Worm (Caenorhabditis elegans) whole organism, L3 larva: ENCODE measurements around the gene C33F10.1.

Experiments used
- R02D3.7 ChIP-seq: fragments of 150-350 bp; optimal IDR thresholded peaks from 2 replicates; lab custom pipeline; 2014; ENCODE audit warnings: missing biosample characterization, missing genetic modification characterization
- ZK546.5 ChIP-seq: sonication (generic microtip); optimal IDR thresholded peaks from 2 replicates; lab custom pipeline; 2017; ENCODE audit warnings: missing biosample characterization, missing genetic modification characterization
- aly-2 ChIP-seq: fragments of 150-350 bp; optimal IDR thresholded peaks from 2 replicates; lab custom pipeline; 2014; ENCODE audit warnings: missing biosample characterization, missing genetic modification characterization
- ama-1 ChIP-seq: fragments of 150-350 bp; optimal IDR thresholded peaks from 2 replicates; lab custom pipeline; 2018
- ceh-82 ChIP-seq: fragments of 150-350 bp; optimal IDR thresholded peaks from 2 replicates; lab custom pipeline; 2014; ENCODE audit warnings: missing biosample characterization, missing genetic modification characterization
- daf-12 ChIP-seq: fragments of 150-350 bp; optimal IDR thresholded peaks from 2 replicates; lab custom pipeline; 2014; ENCODE audit warnings: missing biosample characterization, missing genetic modification reagents, missing genetic modification characterization
- egl-5 ChIP-seq: fragments of 150-350 bp; optimal IDR thresholded peaks from 2 replicates; lab custom pipeline; 2017; ENCODE audit warnings: missing biosample characterization, missing genetic modification reagents, missing genetic modification characterization, inconsistent platforms
- elt-2 ChIP-seq: sonication (generic microtip); optimal IDR thresholded peaks from 2 replicates; lab custom pipeline; 2016; ENCODE audit warnings: missing genetic modification reagents, mild to moderate bottlenecking, missing genetic modification characterization, missing compliant biosample characterization
- elt-3 ChIP-seq, 3 experiments: fragments of 150-350 bp in 1 of 3; sonication (generic microtip) in 2 of 3; optimal IDR thresholded peaks; 2 replicates in 2 of 3; 4 replicates in 1 of 3; lab custom pipeline; 2014 to 2017; ENCODE audit warnings: missing biosample characterization in 3 of 3, missing genetic modification characterization in 3 of 3
- eor-1 ChIP-seq, 2 experiments: fragments of 150-350 bp; optimal IDR thresholded peaks; 2 replicates each; lab custom pipeline; 2014 to 2018; ENCODE audit warnings: missing biosample characterization in 2 of 2, missing genetic modification characterization in 2 of 2
- fkh-10 ChIP-seq: sonication (generic microtip); optimal IDR thresholded peaks from 2 replicates; lab custom pipeline; 2017; ENCODE audit warnings: missing biosample characterization, missing genetic modification reagents, missing genetic modification characterization
- fos-1 ChIP-seq: fragments of 150-350 bp; optimal IDR thresholded peaks from 2 replicates; lab custom pipeline; 2014; ENCODE audit warnings: missing biosample characterization, missing genetic modification characterization
- jun-1 ChIP-seq: fragments of 150-350 bp; optimal IDR thresholded peaks from 2 replicates; lab custom pipeline; 2014; ENCODE audit warnings: missing biosample characterization, missing genetic modification reagents, missing genetic modification characterization
- lin-39 ChIP-seq: fragments of 150-350 bp; optimal IDR thresholded peaks from 2 replicates; lab custom pipeline; 2018; ENCODE audit warnings: missing biosample characterization, missing genetic modification reagents, missing genetic modification characterization
- lsy-12 ChIP-seq: sonication (generic microtip); optimal IDR thresholded peaks from 2 replicates; lab custom pipeline; 2016; ENCODE audit warnings: mild to moderate bottlenecking, missing genetic modification characterization, missing compliant biosample characterization
- mml-1 ChIP-seq: fragments of 150-350 bp; sonication (generic microtip); optimal IDR thresholded peaks from 3 replicates; lab custom pipeline; 2014; ENCODE audit warnings: missing biosample characterization, missing genetic modification characterization
- nfya-1 ChIP-seq: sonication (generic microtip); optimal IDR thresholded peaks from 2 replicates; lab custom pipeline; 2017; ENCODE audit warnings: missing genetic modification characterization, mild to moderate bottlenecking, missing compliant biosample characterization, antibody characterized with exemption, moderate library complexity; ENCODE audit not compliant: insufficient read depth
- nhr-11 ChIP-seq: fragments of 150-350 bp; optimal IDR thresholded peaks from 2 replicates; lab custom pipeline; 2014; ENCODE audit warnings: missing biosample characterization, missing genetic modification characterization
- nhr-12 ChIP-seq: fragments of 150-350 bp; optimal IDR thresholded peaks from 2 replicates; lab custom pipeline; 2014; ENCODE audit warnings: missing biosample characterization, missing genetic modification characterization
- nhr-23 ChIP-seq: fragments of 150-350 bp; optimal IDR thresholded peaks from 2 replicates; lab custom pipeline; 2014; ENCODE audit warnings: missing biosample characterization, missing genetic modification reagents, missing genetic modification characterization
- nhr-237 ChIP-seq: fragments of 150-350 bp; optimal IDR thresholded peaks from 2 replicates; lab custom pipeline; 2014; ENCODE audit warnings: missing biosample characterization, missing genetic modification characterization
- nhr-25 ChIP-seq: sonication (generic microtip); optimal IDR thresholded peaks from 2 replicates; lab custom pipeline; 2017; ENCODE audit warnings: missing biosample characterization, missing genetic modification characterization
- nhr-28 ChIP-seq: fragments of 150-350 bp; optimal IDR thresholded peaks from 2 replicates; lab custom pipeline; 2014; ENCODE audit warnings: missing biosample characterization, missing genetic modification characterization
- nhr-43 ChIP-seq: sonication (generic microtip); optimal IDR thresholded peaks from 2 replicates; lab custom pipeline; 2016; ENCODE audit warnings: mild to moderate bottlenecking, missing genetic modification characterization, missing compliant biosample characterization; ENCODE audit not compliant: poor library complexity, severe bottlenecking
- nhr-67 ChIP-seq: fragments of 150-350 bp; optimal IDR thresholded peaks from 2 replicates; lab custom pipeline; 2014; ENCODE audit warnings: missing biosample characterization, missing genetic modification characterization
- nhr-76 ChIP-seq: fragments of 150-350 bp; sonication (generic microtip); optimal IDR thresholded peaks from 5 replicates; lab custom pipeline; 2014; ENCODE audit warnings: missing biosample characterization, missing genetic modification characterization
- nhr-77 ChIP-seq: fragments of 150-350 bp; optimal IDR thresholded peaks from 2 replicates; lab custom pipeline; 2014; ENCODE audit warnings: missing biosample characterization, missing genetic modification characterization
- pha-4 ChIP-seq: fragments of 150-350 bp; optimal IDR thresholded peaks from 2 replicates; lab custom pipeline; 2014; ENCODE audit warnings: missing biosample characterization, missing genetic modification reagents, missing genetic modification characterization
- pqm-1 ChIP-seq: fragments of 150-350 bp; optimal IDR thresholded peaks from 2 replicates; lab custom pipeline; 2017; ENCODE audit warnings: missing biosample characterization, missing genetic modification characterization, inconsistent platforms
- sea-2 ChIP-seq: fragments of 150-350 bp; sonication (generic microtip); optimal IDR thresholded peaks from 4 replicates; lab custom pipeline; 2014; ENCODE audit warnings: missing biosample characterization, missing genetic modification reagents, missing genetic modification characterization
- skn-1 ChIP-seq: fragments of 150-350 bp; optimal IDR thresholded peaks from 2 replicates; lab custom pipeline; 2014; ENCODE audit warnings: missing biosample characterization, missing genetic modification characterization
- snpc-4 ChIP-seq: fragments of 150-350 bp; optimal IDR thresholded peaks from 2 replicates; lab custom pipeline; 2014; ENCODE audit warnings: missing biosample characterization, missing genetic modification characterization
- tbx-2 ChIP-seq: sonication (generic microtip); optimal IDR thresholded peaks from 2 replicates; lab custom pipeline; 2016; ENCODE audit warnings: mild to moderate bottlenecking, missing genetic modification characterization, missing compliant biosample characterization
- unc-39 ChIP-seq: sonication (generic microtip); optimal IDR thresholded peaks from 4 replicates; lab custom pipeline; 2017; ENCODE audit warnings: missing biosample characterization, missing genetic modification characterization
- unc-62 ChIP-seq: fragments of 150-350 bp; sonication (generic microtip); optimal IDR thresholded peaks from 4 replicates; lab custom pipeline; 2014; ENCODE audit warnings: missing biosample characterization, missing genetic modification reagents, missing genetic modification characterization
- zag-1 ChIP-seq: fragments of 150-350 bp; optimal IDR thresholded peaks from 2 replicates; lab custom pipeline; 2014; ENCODE audit warnings: missing biosample characterization, missing genetic modification characterization

The C33F10.1 gene

ce11 chrII:4879629-4880028, 44.8 kb downstream of the C33F10.1 start, which contains the start of gene gst-6:
gst-6 (plus strand) TSS chrII:4879891.
- TF ChIP-seq skn-1 (tag; lab: Kevin White, UChicago) (peak; percentile 81), elt-2 (tag; lab: Kevin White, UChicago) (peak; percentile 76), ama-1 (lab: Kevin White, UChicago) (no peak), unc-39 (tag; lab: Kevin White, UChicago) (no peak), pha-4 (tag; lab: Kevin White, UChicago) (peak; percentile 53), nhr-77 (tag; lab: Kevin White, UChicago) (no peak), pqm-1 (peak; percentile 59)

- no peak for TF ChIP-seq daf-12 (tag; lab: Kevin White, UChicago)
- peak; percentile 25 for TF ChIP-seq nhr-25 (tag; lab: Kevin White, UChicago)
- TF ChIP-seq nhr-28: no peak
- TF ChIP-seq elt-3 (tag; optimal IDR thresholded peaks at IDR 0.05; lab: Kevin White, UChicago): no peak
- no peak for TF ChIP-seq zag-1 (tag; lab: Kevin White, UChicago)
- no peak for TF ChIP-seq fkh-10 (GFP tag; lab: Kevin White, UChicago)
- TF ChIP-seq mml-1: no peak
- no peak for TF ChIP-seq fos-1 (tag; lab: Kevin White, UChicago)
- no peak for TF ChIP-seq nhr-77 (tag; lab: Kevin White, UChicago)
- peak; percentile 26 for TF ChIP-seq lin-39 (tag; lab: Kevin White, UChicago)
- TF ChIP-seq nhr-23 (tag; lab: Kevin White, UChicago): peak; percentile 34
- no peak for TF ChIP-seq nhr-11 (tag; lab: Kevin White, UChicago)
- TF ChIP-seq nfya-1: peak; percentile 40
- TF ChIP-seq nhr-76 (tag; lab: Kevin White, UChicago): no peak
- no peak for TF ChIP-seq lsy-12 (tag; lab: Kevin White, UChicago)
- TF ChIP-seq pha-4 (tag; lab: Kevin White, UChicago): peak; percentile 92
- TF ChIP-seq ama-1 (lab: Kevin White, UChicago): no peak
- TF ChIP-seq tbx-2: no peak
- no peak for TF ChIP-seq nhr-12 (tag; lab: Kevin White, UChicago)
- peak; percentile 92 for TF ChIP-seq elt-2 (tag; lab: Kevin White, UChicago)
- TF ChIP-seq snpc-4: no peak
- no peak for TF ChIP-seq nhr-67 (tag; lab: Kevin White, UChicago)
- no peak for TF ChIP-seq unc-62 (GFP tag; lab: Kevin White, UChicago)
- TF ChIP-seq ceh-82: no peak
- TF ChIP-seq pqm-1: peak; percentile 76
- TF ChIP-seq eor-1 (tag; optimal IDR thresholded peaks at IDR 0.05; lab: Kevin White, UChicago): no peak
- TF ChIP-seq aly-2: no peak
- TF ChIP-seq skn-1 (tag; lab: Kevin White, UChicago): peak; percentile 96
- no peak for TF ChIP-seq jun-1 (tag; lab: Kevin White, UChicago)
- no peak for TF ChIP-seq ZK546.5 (tag; lab: Kevin White, UChicago)
- no peak for TF ChIP-seq sea-2 (GFP tag; lab: Kevin White, UChicago)
These were observed 46.9 kb downstream of the C33F10.1 start, which contains the start of gene gst-7 for ce11 chrII:4881727-4882126. gst-7 (plus strand) TSS chrII:4882062.

- TF ChIP-seq pha-4 (tag; lab: Kevin White, UChicago) (peak; percentile 68), nhr-43 (no peak)
These were observed 47.7 kb downstream of the C33F10.1 start for ce11 chrII:4882498-4882897.

DNA sequence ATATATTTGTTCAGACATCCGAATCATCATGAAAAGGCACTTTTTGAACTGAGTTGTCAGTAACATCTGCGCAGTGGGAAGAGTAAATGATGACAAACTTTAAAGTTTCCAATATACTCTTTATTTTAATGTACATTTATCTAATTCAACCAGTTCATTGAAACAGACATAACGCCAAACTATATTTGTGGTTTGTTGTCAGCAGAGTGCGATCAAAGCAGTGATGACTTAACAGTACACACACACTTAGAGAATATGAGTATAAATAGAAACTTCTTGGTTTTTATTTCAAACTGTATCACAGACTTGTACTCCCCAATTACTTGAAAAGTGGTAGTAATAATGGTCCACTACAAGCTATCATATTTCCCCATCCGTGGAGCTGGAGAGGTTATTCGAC, 48.6 kb downstream of the C33F10.1 start, which contains the start of gene gst-8:
Gene gst-8 (plus strand): TSS at position 301 of the 400 bp plus-strand sequence.
- TF ChIP-seq nhr-12 (tag; lab: Kevin White, UChicago): no peak
- no peak for TF ChIP-seq aly-2
- TF ChIP-seq elt-2 (tag; lab: Kevin White, UChicago): peak; percentile 24
- TF ChIP-seq nhr-237 (tag; lab: Kevin White, UChicago): no peak
- TF ChIP-seq ZK546.5 (tag; lab: Kevin White, UChicago): no peak

DNA sequence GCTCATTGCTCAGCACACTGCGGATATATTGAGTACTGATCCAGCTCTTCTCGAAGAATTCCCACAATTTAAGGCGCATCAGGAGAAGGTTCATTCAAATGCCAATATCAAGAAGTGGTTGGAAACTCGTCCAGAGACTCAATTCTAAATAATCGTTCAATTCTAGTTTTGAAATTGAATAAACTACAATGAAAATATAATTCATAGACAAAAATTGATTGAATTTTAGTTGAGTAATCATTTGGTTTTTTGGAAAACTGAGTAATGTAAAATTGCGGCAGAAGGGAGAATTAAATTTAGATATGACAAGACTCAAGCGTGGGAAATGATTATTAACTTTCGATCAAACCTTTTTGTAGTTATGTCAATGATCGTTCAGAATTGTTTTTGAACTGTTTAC, 49.6 kb downstream of the C33F10.1 start:
- TF ChIP-seq jun-1 (tag; lab: Kevin White, UChicago) (no peak), egl-5 (tag; lab: Kevin White, UChicago) (no peak), R02D3.7 (tag; lab: Kevin White, UChicago) (no peak)
